Worm (Caenorhabditis elegans) whole organism, L1 larva: ENCODE data around the gene srg-42.

Experiments
- C34B4.2 ChIP-seq: sonication (generic microtip); optimal IDR thresholded peaks from 2 replicates; lab custom pipeline; 2017; ENCODE audit warnings: mild to moderate bottlenecking, missing genetic modification characterization, missing compliant biosample characterization
- aly-2 ChIP-seq: fragments of 150-350 bp; optimal IDR thresholded peaks from 2 replicates; lab custom pipeline; 2014; ENCODE audit warnings: missing biosample characterization, missing genetic modification characterization
- ama-1 ChIP-seq: fragments of 150-350 bp; optimal IDR thresholded peaks from 2 replicates; lab custom pipeline; 2014
- blmp-1 ChIP-seq: fragments of 150-350 bp; optimal IDR thresholded peaks from 2 replicates; lab custom pipeline; 2014; ENCODE audit warnings: missing biosample characterization, missing genetic modification characterization
- ceh-63 ChIP-seq: fragments of 200-800 bp; sonication (Bioruptor generic); optimal IDR thresholded peaks from 2 replicates; lab custom pipeline; 2018; ENCODE audit warnings: mild to moderate bottlenecking, missing genetic modification characterization, missing compliant biosample characterization
- ceh-82 ChIP-seq, 3 experiments: fragments of 150-350 bp in 1 of 3; sonication (generic microtip) in 2 of 3; optimal IDR thresholded peaks; 2 replicates each; lab custom pipeline; 2014 to 2017; ENCODE audit warnings: missing biosample characterization in 3 of 3, missing genetic modification characterization in 3 of 3
- ceh-88 ChIP-seq: fragments of 200-800 bp; sonication (Bioruptor generic); IDR thresholded peaks from 2 replicates; pipeline ENCODE4 v1.3.6; 2022; ENCODE audit warnings: missing genetic modification characterization, missing compliant biosample characterization
- ceh-90 ChIP-seq: sonication (generic microtip); optimal IDR thresholded peaks from 2 replicates; lab custom pipeline; 2016; ENCODE audit warnings: missing genetic modification characterization, missing compliant biosample characterization
- ces-1 ChIP-seq: fragments of 150-350 bp; optimal IDR thresholded peaks from 2 replicates; lab custom pipeline; 2014; ENCODE audit warnings: missing biosample characterization, missing genetic modification reagents, missing genetic modification characterization
- dsc-1 ChIP-seq: sonication (generic microtip); optimal IDR thresholded peaks from 2 replicates; lab custom pipeline; 2016; ENCODE audit warnings: mild to moderate bottlenecking, missing genetic modification characterization, missing compliant biosample characterization
- efl-1 ChIP-seq, 4 experiments: fragments of 150-350 bp; optimal IDR thresholded peaks in 3 of 4; peaks in 1 of 4; 1 replicate in 1 of 4; 2 replicates in 3 of 4; lab custom pipeline; 2014; ENCODE audit warnings: missing biosample characterization in 2 of 4, missing genetic modification characterization in 2 of 4, missing genetic modification reagents in 2 of 4
- efl-3 ChIP-seq: fragments of 200-800 bp; sonication (Bioruptor generic); optimal IDR thresholded peaks from 2 replicates; lab custom pipeline; 2018; ENCODE audit warnings: mild to moderate bottlenecking, missing genetic modification characterization, missing compliant biosample characterization
- egl-13 ChIP-seq: sonication (generic microtip); optimal IDR thresholded peaks from 2 replicates; lab custom pipeline; 2016; ENCODE audit warnings: missing genotype, missing genetic modification reagents, missing genetic modification characterization, missing compliant biosample characterization
- ets-5 ChIP-seq: fragments of 200-800 bp; sonication (Bioruptor generic); IDR thresholded peaks from 2 replicates; pipeline ENCODE4 v1.3.6; 2022; ENCODE audit warnings: missing genetic modification characterization, missing compliant biosample characterization
- fkh-10 ChIP-seq: sonication (generic microtip); optimal IDR thresholded peaks from 2 replicates; lab custom pipeline; 2017; ENCODE audit warnings: missing biosample characterization, missing genetic modification reagents, missing genetic modification characterization
- fkh-4 ChIP-seq: sonication (generic microtip); optimal IDR thresholded peaks from 2 replicates; lab custom pipeline; 2016; ENCODE audit warnings: missing compliant biosample characterization, missing genetic modification characterization, borderline replicate concordance
- fkh-8 ChIP-seq: sonication (generic microtip); optimal IDR thresholded peaks from 2 replicates; lab custom pipeline; 2016; ENCODE audit warnings: mild to moderate bottlenecking, missing genetic modification characterization, missing compliant biosample characterization
- grh-1 ChIP-seq: fragments of 200-800 bp; sonication (Bioruptor generic); IDR thresholded peaks from 2 replicates; pipeline ENCODE4 v1.3.6; 2022; ENCODE audit warnings: missing genetic modification reagents, missing genetic modification characterization, missing compliant biosample characterization
- hlh-17 ChIP-seq: fragments of 200-800 bp; sonication (Bioruptor generic); optimal IDR thresholded peaks from 2 replicates; lab custom pipeline; 2018; ENCODE audit warnings: missing genetic modification characterization, mild to moderate bottlenecking, missing compliant biosample characterization, moderate library complexity, borderline replicate concordance
- hpl-2 ChIP-seq: fragments of 150-350 bp; optimal IDR thresholded peaks from 2 replicates; lab custom pipeline; 2014; ENCODE audit warnings: missing biosample characterization, missing genetic modification reagents, missing genetic modification characterization
- jun-1 ChIP-seq: fragments of 150-350 bp; optimal IDR thresholded peaks from 2 replicates; lab custom pipeline; 2014; ENCODE audit warnings: missing biosample characterization, missing genetic modification reagents, missing genetic modification characterization
- lin-13 ChIP-seq: fragments of 150-350 bp; optimal IDR thresholded peaks from 2 replicates; lab custom pipeline; 2014; ENCODE audit warnings: missing biosample characterization, missing genetic modification reagents, missing genetic modification characterization
- lin-14 ChIP-seq: fragments of 200-800 bp; sonication (Bioruptor generic); optimal IDR thresholded peaks from 2 replicates; lab custom pipeline; 2018; ENCODE audit warnings: mild to moderate bottlenecking, missing genetic modification characterization, moderate library complexity, missing compliant biosample characterization
- lin-15B ChIP-seq: fragments of 150-350 bp; sonication (generic microtip); optimal IDR thresholded peaks from 3 replicates; lab custom pipeline; 2014; ENCODE audit warnings: missing biosample characterization, missing genetic modification characterization
- lin-35 ChIP-seq, 2 experiments: fragments of 150-350 bp; optimal IDR thresholded peaks; 2 replicates each; lab custom pipeline; 2014; ENCODE audit warnings: missing biosample characterization in 2 of 2, missing genetic modification characterization in 2 of 2, missing genetic modification reagents in 2 of 2
- lin-39 ChIP-seq: fragments of 150-350 bp; optimal IDR thresholded peaks from 2 replicates; lab custom pipeline; 2014; ENCODE audit warnings: missing biosample characterization, missing genetic modification reagents, missing genetic modification characterization
- lsy-2 ChIP-seq, 2 experiments: fragments of 150-350 bp; optimal IDR thresholded peaks; 2 replicates each; lab custom pipeline; 2014; ENCODE audit warnings: missing biosample characterization in 2 of 2, missing genetic modification characterization in 2 of 2
- mab-9 ChIP-seq: fragments of 200-800 bp; sonication (Bioruptor generic); IDR thresholded peaks from 2 replicates; pipeline ENCODE4 v1.3.6; 2022; ENCODE audit warnings: missing genetic modification reagents, missing genetic modification characterization, missing compliant biosample characterization
- mef-2 ChIP-seq: fragments of 150-350 bp; optimal IDR thresholded peaks from 2 replicates; lab custom pipeline; 2014; ENCODE audit warnings: missing biosample characterization, missing genetic modification characterization
- nhr-11 ChIP-seq: fragments of 150-350 bp; optimal IDR thresholded peaks from 2 replicates; lab custom pipeline; 2014; ENCODE audit warnings: missing biosample characterization, missing genetic modification characterization
- nhr-12 ChIP-seq: sonication (generic microtip); optimal IDR thresholded peaks from 2 replicates; lab custom pipeline; 2017; ENCODE audit warnings: missing biosample characterization, missing genetic modification characterization
- nhr-237 ChIP-seq: fragments of 150-350 bp; optimal IDR thresholded peaks from 2 replicates; lab custom pipeline; 2014; ENCODE audit warnings: missing biosample characterization, missing genetic modification characterization
- nhr-47 ChIP-seq: sonication (generic microtip); optimal IDR thresholded peaks from 2 replicates; lab custom pipeline; 2016; ENCODE audit warnings: mild to moderate bottlenecking, missing genetic modification characterization, moderate library complexity, missing compliant biosample characterization
- nhr-71 ChIP-seq: sonication (generic microtip); optimal IDR thresholded peaks from 2 replicates; lab custom pipeline; 2016; ENCODE audit warnings: mild to moderate bottlenecking, missing genetic modification characterization, moderate library complexity, missing compliant biosample characterization
- nhr-85 ChIP-seq: sonication (generic microtip); peaks from one replicate; lab custom pipeline; 2016; ENCODE audit warnings: missing genetic modification characterization, inconsistent platforms, missing compliant biosample characterization
- pax-3 ChIP-seq: fragments of 200-800 bp; sonication (Bioruptor generic); optimal IDR thresholded peaks from 2 replicates; lab custom pipeline; 2018; ENCODE audit warnings: mild to moderate bottlenecking, missing genetic modification characterization, moderate library complexity, missing compliant biosample characterization
- skn-1 ChIP-seq: fragments of 150-350 bp; optimal IDR thresholded peaks from 2 replicates; lab custom pipeline; 2014; ENCODE audit warnings: missing biosample characterization, missing genetic modification characterization
- sup-37 ChIP-seq: fragments of 200-800 bp; sonication (Bioruptor generic); optimal IDR thresholded peaks from 2 replicates; lab custom pipeline; 2018; ENCODE audit warnings: mild to moderate bottlenecking, missing genetic modification characterization, missing compliant biosample characterization
- tlp-1 ChIP-seq: fragments of 150-350 bp; optimal IDR thresholded peaks from 2 replicates; lab custom pipeline; 2014; ENCODE audit warnings: missing biosample characterization, missing genetic modification characterization
- unc-130 ChIP-seq: fragments of 150-350 bp; optimal IDR thresholded peaks from 2 replicates; lab custom pipeline; 2017; ENCODE audit warnings: missing biosample characterization, missing genetic modification characterization, inconsistent platforms
- unc-30 ChIP-seq: sonication (generic microtip); optimal IDR thresholded peaks from 2 replicates; lab custom pipeline; 2017; ENCODE audit warnings: missing biosample characterization, missing genetic modification characterization
- xbp-1 ChIP-seq: sonication (generic microtip); optimal IDR thresholded peaks from 2 replicates; lab custom pipeline; 2016; ENCODE audit warnings: missing genetic modification characterization, missing compliant biosample characterization
- zag-1 ChIP-seq: fragments of 150-350 bp; optimal IDR thresholded peaks from 2 replicates; lab custom pipeline; 2014; ENCODE audit warnings: missing biosample characterization, missing genetic modification characterization

The srg-42 gene

ce11 chrV:11133516-11133915 lies 24.3 kb downstream of the srg-42 start:
- TF ChIP-seq fkh-8 (tag; lab: Kevin White, UChicago) = no peak
- peak; percentile 96 for TF ChIP-seq dsc-1 (tag; lab: Kevin White, UChicago)
- peak; percentile 78 for TF ChIP-seq fkh-4
- TF ChIP-seq, all 84 proteins: peak for 2

- TF ChIP-seq nhr-71 (tag; lab: Kevin White, UChicago) (peak; percentile 21), fkh-8 (tag; lab: Kevin White, UChicago) (peak; percentile 54), lin-14 (peak; percentile 6), ets-5 (GFP tag; lab: Robert Waterston, UW) (no peak), efl-3 (no peak), nhr-11 (tag; lab: Kevin White, UChicago) (peak; percentile 0)
- TF ChIP-seq, all 84 proteins: peak for 4
These were observed 26.0 kb downstream of the srg-42 start for ce11 chrV:11131801-11132200.

ce11 chrV:11127197-11127596 lies 30.6 kb downstream of the srg-42 start, which contains the start of gene jmjd-5:
jmjd-5 (plus strand) TSS chrV:11127497.
- TF ChIP-seq xbp-1 (tag; lab: Kevin White, UChicago) (no peak), unc-30 (no peak), nhr-237 (tag; lab: Kevin White, UChicago) (no peak), mef-2 (no peak)
- TF ChIP-seq, all 84 proteins: peak for 0

- TF ChIP-seq ceh-82 (tag; optimal IDR thresholded peaks at IDR 0.05; lab: Kevin White, UChicago) (no peak), efl-1 (optimal IDR thresholded peaks at IDR 0.05; lab: Kevin White, UChicago) (no peak), efl-1 (GFP tag; optimal IDR thresholded peaks at IDR 0.05 in 1 of 2; lab: Kevin White, UChicago) (peak in 1 of 2 experiments; percentile 71)
These were observed 32.9 kb downstream of the srg-42 start, which contains the start of gene C06H2.2 for ce11 chrV:11124922-11125321. C06H2.2 (plus strand) TSS chrV:11125222.

- peak; percentile 39 for TF ChIP-seq blmp-1 (tag; lab: Kevin White, UChicago)
- TF ChIP-seq tlp-1 (tag; lab: Kevin White, UChicago) = no peak
- TF ChIP-seq lin-35 (GFP tag; optimal IDR thresholded peaks at IDR 0.05; lab: Kevin White, UChicago) = peak; percentile 70 to 80
- no peak for TF ChIP-seq ces-1
- no peak for TF ChIP-seq aly-2 (tag; lab: Kevin White, UChicago)
- TF ChIP-seq nhr-12 (tag; lab: Kevin White, UChicago) = no peak
- no peak for TF ChIP-seq ama-1 (lab: Kevin White, UChicago)
- TF ChIP-seq nhr-47 (tag; lab: Kevin White, UChicago) = peak; percentile 81
- TF ChIP-seq mab-9 (GFP tag; lab: Robert Waterston, UW) = peak; percentile 70; the same call in 1 of the 2 replicates
- TF ChIP-seq nhr-237 (tag; lab: Kevin White, UChicago) = no peak
- peak; percentile 15 to 81 (median 53) for TF ChIP-seq ceh-82 (tag; optimal IDR thresholded peaks at IDR 0.05; lab: Kevin White, UChicago)
- peak; percentile 68 for TF ChIP-seq pax-3 (tag; lab: Kevin White, UChicago)
- no peak for TF ChIP-seq sup-37
- no peak for TF ChIP-seq zag-1
- TF ChIP-seq lin-15B (tag; lab: Kevin White, UChicago) = peak; percentile 64
- peak; percentile 88 for TF ChIP-seq nhr-85 (tag; lab: Kevin White, UChicago)
- peak; percentile 54 for TF ChIP-seq jun-1
- no peak for TF ChIP-seq unc-30
- peak; percentile 58 for TF ChIP-seq egl-13 (tag; lab: Kevin White, UChicago)
- TF ChIP-seq fkh-10 (GFP tag; lab: Kevin White, UChicago) = no peak
- TF ChIP-seq lsy-2 (tag; optimal IDR thresholded peaks at IDR 0.05; lab: Kevin White, UChicago) = peak; percentile 66 to 78
- no peak for TF ChIP-seq hpl-2
- peak; percentile 70 for TF ChIP-seq skn-1 (tag; lab: Kevin White, UChicago)
- TF ChIP-seq fkh-8 (tag; lab: Kevin White, UChicago) = peak; percentile 85
- no peak for TF ChIP-seq mef-2
- no peak for TF ChIP-seq ceh-63 (GFP tag; lab: Kevin White, UChicago)
- peak; percentile 86 for TF ChIP-seq ceh-90 (tag; lab: Kevin White, UChicago)
- TF ChIP-seq hlh-17 (GFP tag; lab: Kevin White, UChicago) = no peak
- peak; percentile 70 to 71 for TF ChIP-seq efl-1 (optimal IDR thresholded peaks at IDR 0.05; lab: Kevin White, UChicago)
- peak; percentile 74 to 95 for TF ChIP-seq efl-1 (GFP tag; optimal IDR thresholded peaks at IDR 0.05 in 1 of 2; lab: Kevin White, UChicago)
- TF ChIP-seq lin-39 (tag; lab: Kevin White, UChicago) = peak; percentile 19
- peak; percentile 59 for TF ChIP-seq lin-13 (GFP tag; lab: Kevin White, UChicago)
- no peak for TF ChIP-seq grh-1
- peak; percentile 62 for TF ChIP-seq unc-130 (tag; lab: Kevin White, UChicago)
- no peak for TF ChIP-seq ceh-88
- TF ChIP-seq C34B4.2 (tag; lab: Kevin White, UChicago) = no peak
- TF ChIP-seq ets-5 (GFP tag; lab: Robert Waterston, UW) = no peak
These were observed 34.0 kb downstream of the srg-42 start, which contains the start of the genes atp-5 and lmtr-3 for ce11 chrV:11123817-11124337. atp-5 (minus strand) TSS chrV:11123867. lmtr-3 (plus strand) TSS chrV:11124186.
